Worm (Caenorhabditis elegans): Measurements from ENCODE around the gene C56E10.3.
A peak's percentile ranks its signal among the peaks of the same experiment; 100 is the strongest.

Gene C56E10.3

ce11 chrX:6644971-6645704, at the start of gene C56E10.3:
Gene C56E10.3, plus strand, starts transcription at chrX:6645654.
- TF ChIP-seq lsy-12 (tag; optimal IDR thresholded peaks at IDR 0.05) (no peak), mml-1 (tag; optimal IDR thresholded peaks at IDR 0.05) (no peak), pha-4 (tag; optimal IDR thresholded peaks at IDR 0.05) (peak; percentile 96), pqm-1 (tag; optimal IDR thresholded peaks at IDR 0.05) (peak; percentile 76), elt-2 (tag; optimal IDR thresholded peaks at IDR 0.05) (peak; percentile 86), nhr-43 (tag; optimal IDR thresholded peaks at IDR 0.05; ENCODE audit: poor library complexity, severe bottlenecking) (no peak), ama-1 (optimal IDR thresholded peaks at IDR 0.05) (no peak)

- TF ChIP-seq nhr-76 (tag; optimal IDR thresholded peaks at IDR 0.05) (no peak), ceh-82 (tag; optimal IDR thresholded peaks at IDR 0.05) (no peak), lin-15B (tag; optimal IDR thresholded peaks at IDR 0.05) (no peak), nhr-23 (tag; optimal IDR thresholded peaks at IDR 0.05) (no peak), egl-5 (tag; optimal IDR thresholded peaks at IDR 0.05) (peak; percentile 47), ama-1 (optimal IDR thresholded peaks at IDR 0.05) (no peak), ztf-4 (tag; optimal IDR thresholded peaks at IDR 0.05) (no peak), tbx-2 (tag; optimal IDR thresholded peaks at IDR 0.05) (no peak)
These were observed 48.4 kb upstream of the C56E10.3 start, which contains the start of gene ttr-6 for ce11 chrX:6597089-6597488. Gene ttr-6, minus strand, starts transcription at chrX:6597121.

ce11 chrX:6598732-6599131, 46.7 kb upstream of the C56E10.3 start, which contains the start of gene hic-1:
Gene hic-1, minus strand, starts transcription at chrX:6598832.
- no peak for TF ChIP-seq lin-39 (tag; optimal IDR thresholded peaks at IDR 0.05)
- no peak for TF ChIP-seq nhr-12 (tag; optimal IDR thresholded peaks at IDR 0.05)
- no peak for TF ChIP-seq nhr-11 (tag; optimal IDR thresholded peaks at IDR 0.05)
- no peak for TF ChIP-seq snpc-4 (tag; optimal IDR thresholded peaks at IDR 0.05)
- no peak for TF ChIP-seq R02D3.7 (tag; optimal IDR thresholded peaks at IDR 0.05)
- no peak for TF ChIP-seq zag-1 (tag; optimal IDR thresholded peaks at IDR 0.05)
- no peak for TF ChIP-seq skn-1 (tag; optimal IDR thresholded peaks at IDR 0.05)
- no peak for TF ChIP-seq nhr-76 (tag; optimal IDR thresholded peaks at IDR 0.05)
- no peak for TF ChIP-seq eor-1 (tag; optimal IDR thresholded peaks at IDR 0.05)
- no peak for TF ChIP-seq unc-39 (tag; optimal IDR thresholded peaks at IDR 0.05)
- TF ChIP-seq daf-12 (tag; optimal IDR thresholded peaks at IDR 0.05): no peak
- TF ChIP-seq fkh-10 (GFP tag; optimal IDR thresholded peaks at IDR 0.05): no peak
- no peak for TF ChIP-seq fkh-2 (tag; optimal IDR thresholded peaks at IDR 0.05)
- no peak for TF ChIP-seq nhr-23 (tag; optimal IDR thresholded peaks at IDR 0.05)
- no peak for TF ChIP-seq aly-2 (tag; optimal IDR thresholded peaks at IDR 0.05)
- TF ChIP-seq elt-2 (tag; optimal IDR thresholded peaks at IDR 0.05): no peak
- no peak for TF ChIP-seq tbx-2 (tag; optimal IDR thresholded peaks at IDR 0.05)
- TF ChIP-seq hmg-11 (tag; optimal IDR thresholded peaks at IDR 0.05): no peak
- no peak for TF ChIP-seq ceh-16 (tag; optimal IDR thresholded peaks at IDR 0.05)
- TF ChIP-seq ceh-28 (tag; optimal IDR thresholded peaks at IDR 0.05): no peak

- no peak for TF ChIP-seq fkh-10 (GFP tag; optimal IDR thresholded peaks at IDR 0.05)
- no peak for TF ChIP-seq zag-1 (tag; optimal IDR thresholded peaks at IDR 0.05)
- TF ChIP-seq pha-4 (tag; optimal IDR thresholded peaks at IDR 0.05): peak; percentile 12
- no peak for TF ChIP-seq nhr-28 (tag; optimal IDR thresholded peaks at IDR 0.05)
- no peak for TF ChIP-seq ZK546.5 (tag; optimal IDR thresholded peaks at IDR 0.05)
These were observed 43.5 kb upstream of the C56E10.3 start for ce11 chrX:6601967-6602366.

ce11 chrX:6603098-6603497, 42.4 kb upstream of the C56E10.3 start, which contains the start of gene F23G4.1:
Gene F23G4.1, minus strand, starts transcription at chrX:6603198.
- TF ChIP-seq lin-39 (tag; optimal IDR thresholded peaks at IDR 0.05): no peak
- TF ChIP-seq mml-1 (tag; optimal IDR thresholded peaks at IDR 0.05): no peak
- no peak for TF ChIP-seq nhr-12 (tag; optimal IDR thresholded peaks at IDR 0.05)
- TF ChIP-seq nhr-25 (tag; optimal IDR thresholded peaks at IDR 0.05): no peak
- TF ChIP-seq nhr-28 (tag; optimal IDR thresholded peaks at IDR 0.05): no peak
- TF ChIP-seq tbx-2 (tag; optimal IDR thresholded peaks at IDR 0.05): no peak
- no peak for TF ChIP-seq nhr-43 (tag; optimal IDR thresholded peaks at IDR 0.05; ENCODE audit: poor library complexity, severe bottlenecking)
- no peak for TF ChIP-seq eor-1 (tag; optimal IDR thresholded peaks at IDR 0.05)
- no peak for TF ChIP-seq nhr-237 (tag; optimal IDR thresholded peaks at IDR 0.05)
- TF ChIP-seq sea-2 (GFP tag; optimal IDR thresholded peaks at IDR 0.05): no peak
- TF ChIP-seq elt-3 (tag; optimal IDR thresholded peaks at IDR 0.05): no peak
- no peak for TF ChIP-seq fkh-2 (tag; optimal IDR thresholded peaks at IDR 0.05)
- no peak for TF ChIP-seq lin-15B (tag; optimal IDR thresholded peaks at IDR 0.05)
- no peak for TF ChIP-seq fos-1 (tag; optimal IDR thresholded peaks at IDR 0.05)
- TF ChIP-seq ceh-28 (tag; optimal IDR thresholded peaks at IDR 0.05): no peak
